Fruit fly (Drosophila melanogaster): ENCODE data around the gene CG7706.
A peak's percentile ranks its signal among the peaks of the same experiment; 100 is the strongest.

CG7706 gene

DNA sequence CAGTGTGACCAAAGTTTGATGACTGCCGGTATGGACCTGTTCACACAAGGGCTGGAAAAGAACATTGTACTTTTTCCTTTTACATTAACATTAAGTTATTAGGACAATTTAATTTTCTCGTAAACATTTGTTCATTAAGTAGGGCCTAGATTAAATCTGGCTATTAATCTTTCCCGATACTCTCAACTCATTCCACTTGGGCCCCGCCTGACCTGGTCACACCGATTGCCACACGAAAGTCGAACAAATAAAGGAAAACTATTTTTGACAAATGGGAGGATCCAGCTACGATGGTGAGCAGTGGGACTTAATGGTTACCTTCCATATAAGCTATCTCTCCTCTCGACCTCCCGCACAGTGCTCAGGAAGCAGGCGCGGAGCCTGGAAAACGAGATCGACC, 14.1 kb upstream of the CG7706 start, which contains the start of the genes Cpsf73 and Gos28 (continued):
- no peak for TF ChIP-seq Poxn (GFP tag; IDR thresholded peaks at IDR 0.05)
- no peak for TF ChIP-seq disco-r (GFP tag; optimal IDR thresholded peaks at IDR 0.05)
- TF ChIP-seq zf30C (GFP tag; optimal IDR thresholded peaks at IDR 0.05), result no peak
- TF ChIP-seq CG31388 (GFP tag; optimal IDR thresholded peaks at IDR 0.05), result no peak
- TF ChIP-seq CG3281 (GFP tag; optimal IDR thresholded peaks at IDR 0.05), result no peak
- no peak for TF ChIP-seq ase (GFP tag; IDR thresholded peaks at IDR 0.05)
- no peak for TF ChIP-seq Hr78 (GFP tag; optimal IDR thresholded peaks at IDR 0.05)
- TF ChIP-seq zen2 (GFP tag; IDR thresholded peaks at IDR 0.05; ENCODE audit: partially characterized antibody), result no peak; the same call in 2 of the 3 replicates
- peak; percentile 25 for TF ChIP-seq dm (GFP tag; optimal IDR thresholded peaks at IDR 0.05)
- TF ChIP-seq vfl (GFP tag; optimal IDR thresholded peaks at IDR 0.05), result peak; percentile 34
- TF ChIP-seq CG9797 (GFP tag; optimal IDR thresholded peaks at IDR 0.05), result peak; percentile 85
- TF ChIP-seq CG9437 (GFP tag; optimal IDR thresholded peaks at IDR 0.05), result no peak
- no peak for TF ChIP-seq cato (GFP tag; optimal IDR thresholded peaks at IDR 0.05; ENCODE audit: borderline replicate concordance)
- no peak for TF ChIP-seq mirr (GFP tag; optimal IDR thresholded peaks at IDR 0.05)
- TF ChIP-seq dmrt99B (tag; optimal IDR thresholded peaks at IDR 0.05), result no peak
- no peak for TF ChIP-seq CG6765 (GFP tag; optimal IDR thresholded peaks at IDR 0.05)
- no peak for TF ChIP-seq H2.0 (GFP tag; IDR thresholded peaks at IDR 0.05)
- TF ChIP-seq gcm2 (GFP tag; optimal IDR thresholded peaks at IDR 0.05), result no peak
- peak; percentile 50 for TF ChIP-seq jumu (GFP tag; optimal IDR thresholded peaks at IDR 0.05)
- no peak for TF ChIP-seq chm (GFP tag; IDR thresholded peaks at IDR 0.05)
- TF ChIP-seq Dek (tag; optimal IDR thresholded peaks at IDR 0.05), result no peak
- no peak for TF ChIP-seq rib (GFP tag; IDR thresholded peaks at IDR 0.05)
- no peak for TF ChIP-seq br (optimal IDR thresholded peaks at IDR 0.05)
- TF ChIP-seq CG30020 (tag; optimal IDR thresholded peaks at IDR 0.05), result peak; percentile 87
- TF ChIP-seq en (GFP tag; optimal IDR thresholded peaks at IDR 0.05), result no peak
- no peak for TF ChIP-seq tap (tag; optimal IDR thresholded peaks at IDR 0.05)
- no peak for TF ChIP-seq CG2875 (GFP tag; optimal IDR thresholded peaks at IDR 0.05)
- TF ChIP-seq Dll (GFP tag; IDR thresholded peaks at IDR 0.05; ENCODE audit: partially characterized antibody), result peak; percentile 60; the same call in 1 of the 4 replicates
- TF ChIP-seq CG12299 (tag; optimal IDR thresholded peaks at IDR 0.05), result no peak
- no peak for TF ChIP-seq prd (optimal IDR thresholded peaks at IDR 0.05)
- peak; percentile 25; the same call in 1 of the 3 replicates for TF ChIP-seq prd (GFP tag; IDR thresholded peaks at IDR 0.05)
- TF ChIP-seq CG10543 (GFP tag; optimal IDR thresholded peaks at IDR 0.05), result no peak
- TF ChIP-seq Pdp1 (GFP tag; optimal IDR thresholded peaks at IDR 0.05), result peak; percentile 31 to 33
- TF ChIP-seq CG10366 (GFP tag; IDR thresholded peaks at IDR 0.05), result no peak
- TF ChIP-seq CG4360 (GFP tag; IDR thresholded peaks at IDR 0.05), result no peak
- TF ChIP-seq nom (GFP tag; optimal IDR thresholded peaks at IDR 0.05), result no peak
- TF ChIP-seq vvl (GFP tag; IDR thresholded peaks at IDR 0.05), result no peak
- TF ChIP-seq sens-2 (GFP tag; IDR thresholded peaks at IDR 0.05), result no peak
- no peak for TF ChIP-seq fd3F (GFP tag; optimal IDR thresholded peaks at IDR 0.05)
- TF ChIP-seq CG8290 (GFP tag; optimal IDR thresholded peaks at IDR 0.05), result no peak
- TF ChIP-seq CG8290 (tag; optimal IDR thresholded peaks at IDR 0.05), result no peak
- no peak for TF ChIP-seq otp (GFP tag; IDR thresholded peaks at IDR 0.05)
- TF ChIP-seq onecut (GFP tag; IDR thresholded peaks at IDR 0.05), result no peak
- no peak for TF ChIP-seq H15 (GFP tag; IDR thresholded peaks at IDR 0.05)
- TF ChIP-seq CG14860 (GFP tag; IDR thresholded peaks at IDR 0.05; ENCODE audit: partially characterized antibody), result no peak
- TF ChIP-seq CG14710 (tag; optimal IDR thresholded peaks at IDR 0.05), result peak; percentile 61
- no peak for TF ChIP-seq Asciz (GFP tag; optimal IDR thresholded peaks at IDR 0.05)
- TF ChIP-seq CG10959 (GFP tag; IDR thresholded peaks at IDR 0.05), result no peak
- peak; percentile 0 for TF ChIP-seq Hsf (GFP tag; optimal IDR thresholded peaks at IDR 0.05)
- peak; percentile 38; the same call in 1 of the 3 replicates for TF ChIP-seq Opbp (GFP tag; IDR thresholded peaks at IDR 0.05; ENCODE audit: partially characterized antibody)
- no peak for TF ChIP-seq CG4854 (GFP tag; optimal IDR thresholded peaks at IDR 0.05)
- TF ChIP-seq CG2129 (GFP tag; IDR thresholded peaks at IDR 0.05; ENCODE audit: partially characterized antibody), result no peak
